Fruit fly (Drosophila melanogaster) Kc167 (cell line): ENCODE data around the gene CG9021.

Experiments
- Myc ChIP-seq: fragments of >200 bp; optimal IDR thresholded peaks from 2 replicates; lab custom pipeline; 2017; ENCODE audit warnings: missing external identifiers
- Sin3A ChIP-seq: fragments of >200 bp; optimal IDR thresholded peaks from 2 replicates; lab custom pipeline; 2018; ENCODE audit warnings: missing external identifiers
- h ChIP-seq: fragments of >200 bp; optimal IDR thresholded peaks from 3 replicates; lab custom pipeline; 2018; ENCODE audit warnings: missing external identifiers
- insv ChIP-seq: fragments of >200 bp; optimal IDR thresholded peaks from 3 replicates; lab custom pipeline; 2018; ENCODE audit warnings: missing external identifiers
- psq ChIP-seq: fragments of >200 bp; optimal IDR thresholded peaks from 2 replicates; lab custom pipeline; 2017; ENCODE audit warnings: missing external identifiers
- ttk ChIP-seq: sonication (Bioruptor generic); optimal IDR thresholded peaks from 2 replicates; lab custom pipeline; 2017; ENCODE audit warnings: missing external identifiers

CG9021 gene

DNA sequence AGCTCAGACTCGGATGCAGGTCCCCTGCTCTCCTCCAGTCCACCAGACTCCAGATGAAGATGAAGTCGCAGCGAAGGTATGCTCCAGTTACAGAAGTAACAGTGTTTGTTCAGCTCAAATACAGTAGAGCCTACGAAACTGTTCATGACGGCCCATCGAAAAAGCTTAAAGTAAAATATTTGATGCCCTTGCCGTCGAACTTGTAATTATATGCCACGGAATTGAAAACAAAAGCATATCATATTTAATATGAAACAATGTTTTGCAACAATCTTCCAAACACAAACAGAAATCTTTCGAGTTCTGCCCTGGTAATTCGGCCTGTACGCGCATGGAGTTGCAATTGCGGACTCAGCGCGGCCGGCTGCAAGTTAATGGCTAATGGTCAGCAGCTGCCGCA, 23.3 kb downstream of the CG9021 start:
- TF ChIP-seq insv (lab: Kevin White, UChicago) (no peak), Myc (lab: Kevin White, UChicago) (no peak), ttk (lab: Kevin White, UChicago) (no peak)

DNA sequence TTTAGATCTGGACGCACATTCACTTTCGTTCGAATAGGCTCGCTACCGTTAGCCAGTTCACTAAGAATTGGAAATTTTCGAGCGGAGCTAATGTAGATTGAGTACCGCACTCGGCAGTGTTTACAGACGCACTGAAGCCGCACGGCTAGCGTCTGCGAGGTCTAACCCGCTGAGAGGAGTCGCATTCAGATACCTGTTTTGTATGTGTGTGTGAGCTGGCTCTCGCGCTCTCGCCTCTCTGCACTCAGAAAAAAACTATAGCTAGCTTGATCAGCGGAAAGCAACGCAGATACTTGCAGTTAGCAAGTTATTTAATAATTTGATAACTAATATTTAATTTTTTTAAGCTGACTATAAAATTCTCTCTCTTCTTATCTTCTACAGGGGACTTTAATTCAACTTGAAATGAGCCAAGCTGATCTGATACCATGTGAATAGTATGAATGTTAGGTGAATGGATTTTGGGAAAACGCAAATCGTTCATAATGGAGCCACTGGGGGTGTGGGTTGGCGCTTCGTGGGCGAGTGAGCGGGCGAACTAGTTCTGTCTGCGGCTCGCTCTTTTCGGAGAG, 25.0 kb downstream of the CG9021 start, which contains the start of gene rau:
rau (minus strand) TSS at position 136 of the 572 bp plus-strand sequence.
- TF ChIP-seq psq (no peak), Sin3A (lab: Kevin White, UChicago) (no peak), Myc (lab: Kevin White, UChicago) (no peak), ttk (lab: Kevin White, UChicago) (no peak), insv (lab: Kevin White, UChicago) (no peak), h (lab: Kevin White, UChicago) (no peak)

DNA sequence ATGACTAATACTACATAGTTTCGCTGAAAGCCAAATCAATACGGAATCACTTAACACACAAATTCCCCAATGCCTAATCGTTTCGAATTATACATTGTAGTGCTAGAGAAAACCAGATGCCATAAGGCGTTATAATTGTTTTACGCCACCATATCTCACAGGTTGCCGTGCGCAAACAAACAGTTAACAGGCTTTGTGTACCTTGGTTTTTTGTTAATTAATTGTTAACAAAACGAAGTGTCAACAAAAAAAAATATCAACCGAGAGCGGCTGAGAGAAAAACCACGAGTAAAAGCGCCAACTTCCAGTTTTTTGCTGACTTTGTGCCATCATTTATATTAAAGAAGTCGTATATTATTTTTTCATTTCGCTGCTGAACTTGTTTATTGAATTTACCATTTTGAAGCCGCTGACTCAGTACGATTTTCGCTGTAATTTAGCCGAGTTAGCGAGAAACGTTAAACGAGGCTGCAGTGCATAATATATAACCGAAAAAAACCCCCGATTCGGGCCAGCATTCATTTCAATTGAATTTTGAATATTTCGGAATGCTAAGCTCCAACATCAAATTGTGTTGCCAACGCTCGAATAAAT, 27.9 kb downstream of the CG9021 start:
- TF ChIP-seq Sin3A (lab: Kevin White, UChicago) (no peak), psq (no peak), ttk (lab: Kevin White, UChicago) (no peak), insv (lab: Kevin White, UChicago) (no peak), h (lab: Kevin White, UChicago) (no peak), Myc (lab: Kevin White, UChicago) (no peak)

DNA sequence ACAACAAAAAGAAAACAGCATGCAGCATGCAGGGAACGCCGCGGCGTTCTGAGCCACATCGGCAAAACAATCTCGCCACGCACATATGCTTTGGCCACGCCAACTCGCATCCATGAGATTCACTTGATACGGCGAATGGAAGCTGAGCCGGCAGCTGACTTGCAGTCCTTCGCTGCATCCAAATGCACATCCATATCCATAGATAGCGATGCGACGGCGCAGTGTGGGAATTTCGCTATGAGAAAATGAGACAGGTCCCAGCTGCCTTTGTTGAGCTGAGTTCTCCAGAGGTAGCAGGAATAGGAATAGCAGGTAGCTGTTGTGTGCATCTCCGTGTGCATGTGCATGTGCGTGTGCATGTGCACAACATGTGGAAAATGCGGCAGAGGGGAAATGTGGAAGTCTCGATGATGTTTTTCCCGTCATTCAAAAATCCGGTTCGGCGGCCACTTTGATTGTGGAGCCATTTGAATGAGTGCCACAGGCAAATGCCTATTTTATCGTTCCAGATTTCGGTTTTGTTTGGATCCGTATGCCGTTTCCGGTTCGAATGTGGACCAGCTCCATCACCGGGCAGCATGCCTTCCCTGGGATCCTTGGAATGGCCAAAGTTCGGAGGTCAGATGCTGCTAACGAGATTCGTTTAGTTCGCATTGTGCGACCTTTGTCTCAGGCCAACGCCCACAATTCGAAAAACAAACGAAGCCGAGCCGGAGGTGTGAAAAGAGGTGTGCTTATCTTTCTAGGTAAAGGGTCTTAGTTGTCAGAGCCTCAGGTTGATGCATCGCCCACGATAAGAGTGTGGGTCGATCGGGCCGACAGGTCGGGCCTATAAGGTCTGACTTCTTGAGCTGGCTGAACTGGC, 33.4 kb downstream of the CG9021 start:
- TF ChIP-seq psq (no peak), insv (lab: Kevin White, UChicago) (no peak), Sin3A (lab: Kevin White, UChicago) (no peak), ttk (lab: Kevin White, UChicago) (no peak), h (lab: Kevin White, UChicago) (no peak), Myc (lab: Kevin White, UChicago) (no peak)

DNA sequence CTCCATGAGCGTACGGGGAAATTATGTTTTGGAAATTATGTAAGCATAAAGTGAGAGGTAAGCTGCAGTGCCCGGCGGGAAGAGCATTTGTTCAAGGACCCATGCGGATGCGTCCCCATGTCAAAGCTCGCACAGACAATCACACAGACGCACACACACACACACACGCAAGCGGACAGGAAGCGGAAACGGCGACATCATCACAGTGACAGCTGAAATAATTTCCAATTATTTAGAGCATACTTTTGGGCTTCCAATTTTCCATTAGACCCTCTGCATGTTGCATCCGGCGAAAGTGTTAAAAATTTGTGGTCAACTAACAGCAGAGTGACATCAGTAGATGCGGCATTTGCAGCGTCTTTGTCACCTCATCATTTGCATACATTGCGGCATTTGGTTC, 37.7 kb downstream of the CG9021 start:
- TF ChIP-seq Myc (lab: Kevin White, UChicago) = no peak
- no peak for TF ChIP-seq Sin3A (lab: Kevin White, UChicago)
- TF ChIP-seq psq = no peak
- TF ChIP-seq h (lab: Kevin White, UChicago) = no peak

DNA sequence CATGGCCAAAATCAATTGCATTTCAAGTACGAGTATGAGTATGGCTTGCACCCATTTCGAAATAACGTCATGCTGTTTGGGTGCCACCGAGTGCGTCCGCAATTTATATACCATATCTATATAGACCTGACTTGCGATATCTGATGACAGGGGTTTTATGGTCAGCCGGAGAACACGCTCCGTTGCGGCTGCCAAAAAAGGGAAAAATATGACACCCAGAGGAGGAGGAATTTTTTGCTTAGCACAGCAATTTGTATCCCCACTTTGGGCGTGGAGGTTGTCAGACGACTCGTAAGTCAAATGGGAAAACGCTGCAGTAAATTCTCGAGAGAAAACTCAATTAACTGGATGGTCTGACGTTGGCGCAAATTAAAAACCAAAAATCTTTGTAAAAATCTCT, 47.7 kb downstream of the CG9021 start:
- no peak for TF ChIP-seq Myc (lab: Kevin White, UChicago)
- TF ChIP-seq Sin3A (lab: Kevin White, UChicago) = no peak
- TF ChIP-seq h (lab: Kevin White, UChicago) = no peak
- no peak for TF ChIP-seq psq
- no peak for TF ChIP-seq insv (lab: Kevin White, UChicago)
- TF ChIP-seq ttk (lab: Kevin White, UChicago) = no peak
